Fruit fly (Drosophila melanogaster) whole organism, wandering third instar larva: Measurements from ENCODE around the gene Ror.

Experiments used
- Abd-B ChIP-seq: fragments of >200 bp; optimal IDR thresholded peaks from 2 replicates; lab custom pipeline; 2017; ENCODE audit warnings: missing biosample characterization, missing genetic modification characterization
- Hnf4 ChIP-seq: fragments of 200-800 bp; sonication (Bioruptor generic); optimal IDR thresholded peaks from 2 replicates; lab custom pipeline; 2016; ENCODE audit warnings: missing biosample characterization, mild to moderate bottlenecking, missing genetic modification characterization
- Myc ChIP-seq: fragments of >200 bp; optimal IDR thresholded peaks from 2 replicates; lab custom pipeline; 2017
- Sp1 ChIP-seq: fragments of 200-800 bp; sonication (Bioruptor generic); optimal IDR thresholded peaks from 3 replicates; lab custom pipeline; 2019; ENCODE audit warnings: missing biosample characterization, mild to moderate bottlenecking, missing genetic modification characterization, moderate library complexity
- h ChIP-seq: fragments of 200-800 bp; sonication (Bioruptor generic); optimal IDR thresholded peaks from 3 replicates; lab custom pipeline; 2016; ENCODE audit warnings: missing biosample characterization, mild to moderate bottlenecking, missing genetic modification characterization
- jim ChIP-seq: fragments of 175-275, 200-325 bp; sonication (Bioruptor generic); optimal IDR thresholded peaks from 2 replicates; lab custom pipeline; 2016; ENCODE audit warnings: missing biosample characterization, mild to moderate bottlenecking, missing genetic modification characterization
- pan ChIP-seq: fragments of >200 bp; optimal IDR thresholded peaks from 2 replicates; lab custom pipeline; 2017
- psq ChIP-seq: fragments of 200-800 bp; sonication (Bioruptor generic); optimal IDR thresholded peaks from 3 replicates; lab custom pipeline; 2017; ENCODE audit warnings: missing biosample characterization, mild to moderate bottlenecking, missing genetic modification characterization, moderate library complexity
- woc ChIP-seq: sonication (Bioruptor generic); optimal IDR thresholded peaks from 2 replicates; lab custom pipeline; 2016; ENCODE audit warnings: missing biosample characterization, mild to moderate bottlenecking, missing genetic modification characterization

DNA sequence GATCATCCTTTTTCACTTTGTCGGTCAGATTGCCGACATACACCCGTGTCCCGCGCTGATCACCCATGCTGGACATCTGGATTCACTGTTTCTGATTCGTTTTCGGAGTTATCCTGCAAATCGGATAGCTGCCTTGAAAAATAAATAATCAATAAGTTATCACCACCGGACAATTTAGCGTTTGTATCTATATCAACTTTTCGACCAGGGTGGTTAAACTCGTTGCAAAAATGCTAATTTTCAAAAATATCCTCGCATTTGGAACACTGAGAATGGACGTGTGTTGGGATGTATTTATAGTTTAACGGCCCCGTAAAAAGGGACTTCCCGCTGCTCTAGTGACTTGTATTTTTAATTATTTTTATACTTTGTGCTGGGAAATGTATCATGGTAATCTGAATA is 11.7 kb downstream of the Ror start, which contains the start of gene Rsf1:
- no peak for TF ChIP-seq h (GFP tag; lab: Kevin White, UChicago)
- no peak for TF ChIP-seq woc (GFP tag; lab: Kevin White, UChicago)
- no peak for TF ChIP-seq psq (GFP tag; lab: Kevin White, UChicago)
- no peak for TF ChIP-seq pan
- no peak for TF ChIP-seq Abd-B (GFP tag; lab: Kevin White, UChicago)
- no peak for TF ChIP-seq Sp1 (GFP tag; lab: Kevin White, UChicago)
- TF ChIP-seq Myc (lab: Kevin White, UChicago): no peak
- TF ChIP-seq jim (GFP tag; lab: Kevin White, UChicago): no peak
- no peak for TF ChIP-seq Hnf4 (GFP tag; lab: Kevin White, UChicago)
